Fruit fly (Drosophila melanogaster) whole organism, wandering third instar larva: ENCODE results near the gene CG14695.

Experiments
- Abd-B ChIP-seq: fragments of >200 bp; optimal IDR thresholded peaks from 2 replicates; lab custom pipeline; 2017; ENCODE audit warnings: missing biosample characterization, missing genetic modification characterization
- CG32264 ChIP-seq: fragments of 200-800 bp; sonication (Bioruptor generic); optimal IDR thresholded peaks from 2 replicates; lab custom pipeline; 2016; ENCODE audit warnings: missing biosample characterization, missing genetic modification characterization
- CG9705 ChIP-seq: fragments of 200-800 bp; sonication (Bioruptor generic); optimal IDR thresholded peaks from 2 replicates; lab custom pipeline; 2018; ENCODE audit warnings: missing biosample characterization, mild to moderate bottlenecking, missing genetic modification characterization
- CrebA ChIP-seq: fragments of 200-800 bp; sonication (Bioruptor generic); optimal IDR thresholded peaks from 2 replicates; lab custom pipeline; 2016; ENCODE audit warnings: missing biosample characterization, mild to moderate bottlenecking, missing genetic modification characterization, borderline replicate concordance
- Dfd ChIP-seq: fragments of >200 bp; optimal IDR thresholded peaks from 2 replicates; lab custom pipeline; 2017; ENCODE audit warnings: missing biosample characterization, missing genetic modification characterization
- Dif ChIP-seq: fragments of 200-275, 200-300 bp; sonication (Bioruptor generic); optimal IDR thresholded peaks from 2 replicates; lab custom pipeline; 2018; ENCODE audit warnings: missing biosample characterization, missing genetic modification characterization; ENCODE audit not compliant: partially characterized antibody
- GATAd ChIP-seq: sonication (Bioruptor generic); optimal IDR thresholded peaks from 2 replicates; lab custom pipeline; 2016; ENCODE audit warnings: missing biosample characterization, missing genetic modification characterization
- HLH106 ChIP-seq: fragments of 200-800 bp; optimal IDR thresholded peaks from 3 replicates; lab custom pipeline; 2019; ENCODE audit warnings: missing biosample characterization, mild to moderate bottlenecking, missing genetic modification characterization, moderate library complexity
- Hnf4 ChIP-seq: fragments of 200-800 bp; sonication (Bioruptor generic); optimal IDR thresholded peaks from 2 replicates; lab custom pipeline; 2016; ENCODE audit warnings: missing biosample characterization, mild to moderate bottlenecking, missing genetic modification characterization
- Hr78 ChIP-seq: fragments of >200 bp; optimal IDR thresholded peaks from 2 replicates; lab custom pipeline; 2017; ENCODE audit warnings: missing biosample characterization, missing genetic modification characterization
- Hr83 ChIP-seq: fragments of 200-300 bp; sonication (Bioruptor generic); optimal IDR thresholded peaks from 2 replicates; lab custom pipeline; 2016; ENCODE audit warnings: missing biosample characterization, mild to moderate bottlenecking, missing genetic modification characterization, moderate library complexity; ENCODE audit not compliant: poor library complexity, severe bottlenecking
- Jra ChIP-seq: sonication (Bioruptor generic); optimal IDR thresholded peaks from 2 replicates; lab custom pipeline; 2016; ENCODE audit warnings: missing biosample characterization, missing genetic modification characterization
- Mio ChIP-seq: sonication (Bioruptor generic); optimal IDR thresholded peaks from 2 replicates; lab custom pipeline; 2016; ENCODE audit warnings: missing biosample characterization, missing genetic modification characterization
- Myc ChIP-seq: fragments of >200 bp; optimal IDR thresholded peaks from 2 replicates; lab custom pipeline; 2017
- N ChIP-seq: fragments of >200 bp; optimal IDR thresholded peaks from 2 replicates; lab custom pipeline; 2018; ENCODE audit warnings: missing biosample characterization, missing external identifiers, missing genetic modification characterization
- OdsH ChIP-seq: fragments of 200-800 bp; sonication (Bioruptor generic); optimal IDR thresholded peaks from 2 replicates; lab custom pipeline; 2016; ENCODE audit warnings: missing biosample characterization, mild to moderate bottlenecking, missing genetic modification characterization
- Rel ChIP-seq, 2 experiments: fragments of 200-800 bp; sonication (Bioruptor generic) in 1 of 2; optimal IDR thresholded peaks; 2 replicates in 1 of 2; 3 replicates in 1 of 2; lab custom pipeline; 2016 to 2019; ENCODE audit warnings: mild to moderate bottlenecking in 2 of 2, missing biosample characterization in 2 of 2, missing genetic modification characterization in 2 of 2, moderate library complexity in 1 of 2
- Sp1 ChIP-seq: fragments of 200-800 bp; sonication (Bioruptor generic); optimal IDR thresholded peaks from 3 replicates; lab custom pipeline; 2019; ENCODE audit warnings: missing biosample characterization, mild to moderate bottlenecking, missing genetic modification characterization, moderate library complexity
- Vsx2 ChIP-seq: fragments of 200-300, 225-300 bp; sonication (Bioruptor generic); optimal IDR thresholded peaks from 2 replicates; lab custom pipeline; 2018; ENCODE audit warnings: missing biosample characterization, missing genetic modification characterization; ENCODE audit not compliant: partially characterized antibody
- br ChIP-seq: fragments of 200-800 bp; sonication (Bioruptor generic); optimal IDR thresholded peaks from 2 replicates; lab custom pipeline; 2016; ENCODE audit warnings: missing biosample characterization, missing genetic modification characterization
- brk ChIP-seq: fragments of 200-800 bp; sonication (Bioruptor generic); optimal IDR thresholded peaks from 2 replicates; lab custom pipeline; 2016; ENCODE audit warnings: missing biosample characterization, mild to moderate bottlenecking, missing genetic modification characterization
- dsf ChIP-seq: sonication (Bioruptor generic); optimal IDR thresholded peaks from 2 replicates; lab custom pipeline; 2016; ENCODE audit warnings: missing biosample characterization, missing genetic modification characterization, borderline replicate concordance
- ey ChIP-seq: fragments of 200-800 bp; sonication (Bioruptor generic); optimal IDR thresholded peaks from 2 replicates; lab custom pipeline; 2016; ENCODE audit warnings: missing biosample characterization, missing genetic modification characterization
- foxo ChIP-seq, 2 experiments: fragments of 200-800 bp; sonication (Bioruptor generic); optimal IDR thresholded peaks; 2 replicates in 1 of 2; 3 replicates in 1 of 2; lab custom pipeline; 2016 to 2017; ENCODE audit warnings: missing biosample characterization in 2 of 2, missing genetic modification characterization in 2 of 2
- fru ChIP-seq: fragments of 200-800 bp; sonication (Bioruptor generic); optimal IDR thresholded peaks from 3 replicates; lab custom pipeline; 2016; ENCODE audit warnings: missing biosample characterization, mild to moderate bottlenecking, missing genetic modification characterization
- h ChIP-seq: fragments of 200-800 bp; sonication (Bioruptor generic); optimal IDR thresholded peaks from 3 replicates; lab custom pipeline; 2016; ENCODE audit warnings: missing biosample characterization, mild to moderate bottlenecking, missing genetic modification characterization
- jim ChIP-seq: fragments of 175-275, 200-325 bp; sonication (Bioruptor generic); optimal IDR thresholded peaks from 2 replicates; lab custom pipeline; 2016; ENCODE audit warnings: missing biosample characterization, mild to moderate bottlenecking, missing genetic modification characterization
- lola ChIP-seq: fragments of >200 bp; optimal IDR thresholded peaks from 2 replicates; lab custom pipeline; 2017; ENCODE audit warnings: missing biosample characterization, missing genetic modification characterization
- pan ChIP-seq: fragments of >200 bp; optimal IDR thresholded peaks from 2 replicates; lab custom pipeline; 2017
- psq ChIP-seq: fragments of 200-800 bp; sonication (Bioruptor generic); optimal IDR thresholded peaks from 3 replicates; lab custom pipeline; 2017; ENCODE audit warnings: missing biosample characterization, mild to moderate bottlenecking, missing genetic modification characterization, moderate library complexity
- rgr ChIP-seq: fragments of 200-800 bp; sonication (Bioruptor generic); optimal IDR thresholded peaks from 3 replicates; lab custom pipeline; 2016; ENCODE audit warnings: missing biosample characterization, mild to moderate bottlenecking, missing genetic modification characterization
- sage ChIP-seq: fragments of 200-800 bp; sonication (Bioruptor generic); optimal IDR thresholded peaks from 2 replicates; lab custom pipeline; 2016; ENCODE audit warnings: missing biosample characterization, mild to moderate bottlenecking, missing genetic modification characterization
- sv ChIP-seq: fragments of 200-800 bp; sonication (Bioruptor generic); optimal IDR thresholded peaks from 3 replicates; lab custom pipeline; 2016; ENCODE audit warnings: missing biosample characterization, missing genetic modification characterization
- tai ChIP-seq: sonication (Bioruptor generic); optimal IDR thresholded peaks from 2 replicates; lab custom pipeline; 2016; ENCODE audit warnings: missing biosample characterization, missing genetic modification characterization
- usp ChIP-seq: fragments of >200 bp; optimal IDR thresholded peaks from 2 replicates; lab custom pipeline; 2017; ENCODE audit warnings: missing biosample characterization, missing genetic modification characterization
- woc ChIP-seq: sonication (Bioruptor generic); optimal IDR thresholded peaks from 2 replicates; lab custom pipeline; 2016; ENCODE audit warnings: missing biosample characterization, mild to moderate bottlenecking, missing genetic modification characterization

CG14695 gene

DNA sequence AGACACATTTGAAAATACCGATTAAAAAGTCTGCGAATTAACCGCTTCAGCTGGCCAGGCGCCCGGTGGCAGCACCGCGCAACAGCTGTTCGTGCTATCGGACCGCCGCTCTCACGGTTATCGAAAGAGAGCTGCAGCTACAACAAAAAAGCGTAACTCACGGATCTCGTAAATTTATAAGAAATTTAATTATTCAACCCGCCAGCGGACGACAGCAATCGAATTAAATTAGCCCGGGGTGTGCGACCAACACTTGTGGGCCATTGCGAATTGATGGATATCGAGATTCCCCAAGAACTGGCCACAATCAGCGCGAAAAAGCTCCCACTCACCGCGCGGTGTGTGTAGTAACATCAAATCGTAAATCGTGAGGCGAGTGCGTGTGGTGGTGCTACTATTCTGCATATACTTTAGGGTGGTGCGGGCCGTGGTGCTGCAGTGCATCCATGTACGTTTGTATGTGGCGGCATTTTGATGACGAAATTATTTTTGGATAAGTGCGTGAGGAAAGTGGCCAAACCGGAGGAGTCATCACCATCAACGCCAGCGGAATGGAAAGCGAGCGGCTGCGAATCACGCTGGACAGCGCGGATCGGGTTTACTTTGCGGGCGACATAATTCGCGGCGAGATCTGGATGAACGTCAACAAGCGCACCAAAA is 6.4 kb upstream of the CG14695 start, which contains the start of gene Leash:
Gene Leash, plus strand, starts transcription at position 119 of the 660 bp plus-strand sequence.
- TF ChIP-seq Vsx2 (GFP tag; lab: Kevin White, UChicago): no peak
- TF ChIP-seq OdsH (GFP tag; lab: Kevin White, UChicago): peak; percentile 13
- peak; percentile 10 for TF ChIP-seq Sp1 (GFP tag; lab: Kevin White, UChicago)
- TF ChIP-seq, all 38 proteins: peak for 2

DNA sequence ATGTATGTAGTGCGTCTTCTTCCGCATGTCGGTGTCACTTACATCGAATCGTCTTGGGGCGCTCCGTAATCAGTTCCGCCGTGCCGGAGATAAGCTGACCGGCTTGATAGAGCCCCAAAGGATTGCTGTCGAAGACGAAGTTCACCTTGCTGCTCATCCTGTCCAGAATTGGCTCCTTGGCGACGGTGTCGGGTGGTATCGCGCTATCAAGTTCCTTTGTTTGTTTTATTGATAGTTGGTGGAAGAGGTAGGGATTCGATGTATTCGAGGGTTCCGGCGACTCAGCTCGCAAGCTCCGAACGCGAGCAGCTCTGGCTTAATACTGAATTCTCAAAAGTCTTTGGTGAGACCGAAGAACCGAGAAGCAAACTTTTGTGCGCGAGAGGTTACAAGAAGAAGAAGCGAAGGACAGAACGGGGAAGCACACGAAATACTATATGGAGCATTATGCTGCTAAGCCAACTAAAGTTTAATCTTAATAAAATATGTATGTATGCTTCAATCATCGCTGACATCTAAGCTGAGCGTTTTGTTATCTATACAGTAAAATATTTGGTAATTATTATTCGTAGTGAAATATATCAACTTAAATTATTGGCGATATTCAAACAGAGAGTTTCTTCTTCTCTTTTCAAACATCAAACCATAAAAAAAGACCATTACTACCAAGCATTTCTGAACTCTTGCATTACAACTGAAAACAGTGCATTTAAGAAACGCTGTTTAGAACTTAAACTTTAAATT is 5.7 kb upstream of the CG14695 start, which contains the start of gene CG14696:
Gene CG14696, minus strand, starts transcription at position 324 of the 744 bp plus-strand sequence.
- no peak for TF ChIP-seq Rel (GFP tag; optimal IDR thresholded peaks at IDR 0.05; lab: Kevin White, UChicago)
- TF ChIP-seq Rel (tag; optimal IDR thresholded peaks at IDR 0.05; lab: Kevin White, UChicago): peak; percentile 97
- no peak for TF ChIP-seq CG9705 (GFP tag; lab: Kevin White, UChicago)

DNA sequence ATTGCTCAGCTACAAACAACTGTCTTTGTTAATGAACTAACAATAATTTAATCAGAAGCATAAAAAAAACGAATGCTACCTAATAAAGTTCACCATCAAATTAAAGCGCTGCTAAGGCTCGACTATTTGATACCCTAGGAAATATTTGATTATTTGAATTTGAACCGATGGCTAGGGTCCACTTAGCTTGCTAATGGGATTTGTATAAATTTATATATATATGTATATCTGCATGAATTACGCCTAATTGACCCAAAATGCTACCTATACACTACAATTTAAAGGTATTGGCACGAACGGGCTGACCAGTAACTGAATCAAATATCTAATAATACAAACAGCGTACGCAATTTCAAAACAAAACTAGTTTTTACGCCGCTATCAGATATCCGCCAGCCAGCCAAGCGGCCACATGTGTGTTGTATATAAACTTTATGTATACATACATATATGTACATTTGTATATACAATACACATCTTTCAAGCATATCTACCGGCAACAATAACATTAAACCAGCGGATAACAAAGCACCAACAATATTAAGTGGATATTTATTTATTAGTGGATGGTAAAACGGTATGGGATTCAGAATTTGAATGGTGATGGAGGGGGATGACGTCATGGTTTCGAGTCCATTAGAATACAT is 5.0 kb upstream of the CG14695 start:
- TF ChIP-seq dsf (GFP tag; lab: Kevin White, UChicago): no peak
- no peak for TF ChIP-seq br (GFP tag; lab: Kevin White, UChicago)
- peak; percentile 0 for TF ChIP-seq sv (GFP tag; lab: Kevin White, UChicago)
- TF ChIP-seq tai (GFP tag; lab: Kevin White, UChicago): no peak
- peak in 1 of 2 experiments; percentile 20 for TF ChIP-seq foxo (GFP tag; optimal IDR thresholded peaks at IDR 0.05; lab: Kevin White, UChicago)
- TF ChIP-seq h (GFP tag; lab: Kevin White, UChicago): peak; percentile 18
- TF ChIP-seq Vsx2 (GFP tag; lab: Kevin White, UChicago): no peak
- no peak for TF ChIP-seq Dif (GFP tag; lab: Kevin White, UChicago)

DNA sequence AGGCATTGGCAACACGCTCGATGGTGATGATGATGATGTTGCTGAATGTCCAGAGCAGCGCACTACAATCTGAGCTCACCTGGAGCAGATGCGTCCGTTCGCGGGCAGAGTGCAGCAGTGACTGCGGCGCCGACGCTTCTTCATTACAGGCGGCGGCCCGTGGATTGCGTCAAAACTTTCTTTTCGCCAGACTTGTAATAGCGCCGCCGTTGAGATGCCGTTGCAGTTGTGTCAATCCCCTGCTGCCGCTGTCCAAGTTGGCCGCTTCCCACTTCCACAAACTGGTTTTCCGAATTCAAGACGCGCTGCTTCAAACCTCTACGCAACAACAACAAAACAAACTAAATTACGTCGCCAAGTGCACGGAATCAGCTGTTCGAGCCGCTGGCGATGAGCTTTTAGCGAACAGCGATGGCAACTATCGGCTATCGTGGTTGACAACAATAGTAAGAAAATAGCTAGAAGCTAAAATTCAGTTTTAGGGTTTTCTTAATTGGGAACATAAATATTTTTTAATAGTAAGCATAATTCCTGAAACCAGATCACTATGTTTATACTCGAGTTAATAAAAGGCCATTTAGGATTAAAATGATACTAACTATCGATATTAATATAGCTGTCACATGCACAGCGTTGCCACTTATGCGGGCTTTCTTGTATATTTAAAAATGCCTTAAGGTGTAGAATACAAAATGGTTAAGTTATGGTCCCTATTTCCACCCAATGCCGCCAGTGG is 2.9 kb upstream of the CG14695 start, which contains the start of gene Tpc1:
Gene Tpc1, minus strand, starts transcription at position 365 of the 736 bp plus-strand sequence.
- TF ChIP-seq rgr (GFP tag; lab: Kevin White, UChicago): peak; percentile 52
- no peak for TF ChIP-seq sage (GFP tag; lab: Kevin White, UChicago)
- no peak for TF ChIP-seq Rel (GFP tag; optimal IDR thresholded peaks at IDR 0.05; lab: Kevin White, UChicago)
- peak; percentile 22 for TF ChIP-seq Rel (tag; optimal IDR thresholded peaks at IDR 0.05; lab: Kevin White, UChicago)
- TF ChIP-seq CG32264 (GFP tag; lab: Kevin White, UChicago): peak; percentile 13
- TF ChIP-seq N (GFP tag; lab: Kevin White, UChicago): no peak
- peak; percentile 57 for TF ChIP-seq HLH106
- peak; percentile 39 for TF ChIP-seq br (GFP tag; lab: Kevin White, UChicago)
- TF ChIP-seq woc (GFP tag; lab: Kevin White, UChicago): peak; percentile 91
- no peak for TF ChIP-seq OdsH (GFP tag; lab: Kevin White, UChicago)
- TF ChIP-seq pan: no peak
- no peak for TF ChIP-seq Abd-B (GFP tag; lab: Kevin White, UChicago)
- no peak for TF ChIP-seq dsf (GFP tag; lab: Kevin White, UChicago)
- peak; percentile 60 for TF ChIP-seq sv (GFP tag; lab: Kevin White, UChicago)
- no peak for TF ChIP-seq Dfd (GFP tag; lab: Kevin White, UChicago)
- TF ChIP-seq CG9705 (GFP tag; lab: Kevin White, UChicago): peak; percentile 30
- TF ChIP-seq Hr83: no peak
- TF ChIP-seq usp (GFP tag; lab: Kevin White, UChicago): no peak
- peak; percentile 2 for TF ChIP-seq psq (GFP tag; lab: Kevin White, UChicago)
- TF ChIP-seq jim (GFP tag; lab: Kevin White, UChicago): no peak
- no peak for TF ChIP-seq lola
- TF ChIP-seq ey: peak; percentile 52
- no peak for TF ChIP-seq Dif (GFP tag; lab: Kevin White, UChicago)
- TF ChIP-seq Mio (GFP tag; lab: Kevin White, UChicago): no peak
- no peak for TF ChIP-seq CrebA
- TF ChIP-seq h (GFP tag; lab: Kevin White, UChicago): peak; percentile 55
- TF ChIP-seq Hnf4 (GFP tag; lab: Kevin White, UChicago): peak; percentile 71
- no peak for TF ChIP-seq Vsx2 (GFP tag; lab: Kevin White, UChicago)
- TF ChIP-seq Jra (GFP tag; lab: Kevin White, UChicago): peak; percentile 63
- TF ChIP-seq Sp1 (GFP tag; lab: Kevin White, UChicago): peak; percentile 21
- TF ChIP-seq GATAd: no peak
- TF ChIP-seq foxo (GFP tag; optimal IDR thresholded peaks at IDR 0.05; lab: Kevin White, UChicago): peak in 1 of 2 experiments; percentile 34
- peak; percentile 82 for TF ChIP-seq fru (GFP tag; lab: Kevin White, UChicago)
- peak; percentile 97 for TF ChIP-seq Myc (lab: Kevin White, UChicago)
- no peak for TF ChIP-seq Hr78 (GFP tag; lab: Kevin White, UChicago)
- no peak for TF ChIP-seq brk (GFP tag; lab: Kevin White, UChicago)
- no peak for TF ChIP-seq tai (GFP tag; lab: Kevin White, UChicago)
